Fruit fly (Drosophila melanogaster): ENCODE data around the gene wntD.
A peak's percentile ranks its signal among the peaks of the same experiment; 100 is the strongest.

wntD gene

DNA sequence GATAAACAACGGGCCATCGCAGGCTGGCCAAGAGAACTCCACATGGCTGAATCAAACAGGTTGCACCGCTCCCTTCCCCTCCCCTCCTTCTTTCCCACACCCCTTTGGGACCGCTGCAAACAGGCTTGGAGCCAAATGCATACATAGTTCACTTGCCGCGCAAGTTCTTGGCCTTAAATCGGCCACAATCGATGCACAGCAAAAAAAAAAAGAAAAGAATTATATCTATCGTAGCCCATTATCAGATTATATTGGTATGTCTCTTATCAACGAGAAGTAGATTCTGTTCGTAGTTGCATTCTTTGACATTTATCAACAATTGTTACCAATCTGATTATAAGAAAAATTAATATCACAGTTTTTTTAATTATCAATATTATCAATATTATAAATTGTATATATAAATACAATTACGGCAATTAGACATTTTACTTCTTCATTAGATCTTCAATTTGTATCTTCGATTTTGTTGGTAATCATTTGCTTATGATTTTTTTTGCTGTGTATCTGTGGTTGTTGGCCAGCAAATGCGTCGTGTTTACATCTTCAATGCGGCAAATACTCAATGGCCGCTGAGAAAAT, 12.4 kb upstream of the wntD start (continued):
- TF ChIP-seq CG2199 (GFP tag; IDR thresholded peaks at IDR 0.05) (no peak), CG16813 (GFP tag; IDR thresholded peaks at IDR 0.05; ENCODE audit: partially characterized antibody) (no peak), Lhr (GFP tag; optimal IDR thresholded peaks at IDR 0.05) (peak; percentile 31), CG1233 (GFP tag; optimal IDR thresholded peaks at IDR 0.05) (peak; percentile 28), zen2 (GFP tag; IDR thresholded peaks at IDR 0.05; ENCODE audit: partially characterized antibody) (no peak), unpg (GFP tag; optimal IDR thresholded peaks at IDR 0.05) (peak; percentile 52), run (tag; optimal IDR thresholded peaks at IDR 0.05) (no peak), CG4730 (GFP tag; IDR thresholded peaks at IDR 0.05) (no peak), CG7928 (GFP tag; optimal IDR thresholded peaks at IDR 0.05) (no peak), CrebB (tag; optimal IDR thresholded peaks at IDR 0.05) (no peak), CG34422 (GFP tag; IDR thresholded peaks at IDR 0.05) (no peak), CG11085 (GFP tag; IDR thresholded peaks at IDR 0.05) (no peak), CG18599 (GFP tag; optimal IDR thresholded peaks at IDR 0.05) (no peak), CG1024 (GFP tag; IDR thresholded peaks at IDR 0.05) (no peak), HLHmδ (GFP tag; optimal IDR thresholded peaks at IDR 0.05) (no peak), ato (GFP tag; IDR thresholded peaks at IDR 0.05; ENCODE audit: partially characterized antibody) (no peak), TFAM (GFP tag; optimal IDR thresholded peaks at IDR 0.05) (no peak), grau (tag; optimal IDR thresholded peaks at IDR 0.05) (peak; percentile 62), BEAF-32 (GFP tag; optimal IDR thresholded peaks at IDR 0.05) (no peak), ac (GFP tag; optimal IDR thresholded peaks at IDR 0.05) (no peak), ranshi (GFP tag; IDR thresholded peaks at IDR 0.05) (no peak), Ets65A (GFP tag) (no peak), Spps (tag; optimal IDR thresholded peaks at IDR 0.05) (peak; percentile 52), CG18011 (GFP tag; optimal IDR thresholded peaks at IDR 0.05) (no peak), CG13123 (GFP tag; optimal IDR thresholded peaks at IDR 0.05) (no peak), gro (GFP tag; optimal IDR thresholded peaks at IDR 0.05) (no peak), CG9215 (GFP tag; IDR thresholded peaks at IDR 0.05) (no peak), CG11456 (GFP tag; IDR thresholded peaks at IDR 0.05) (0 out of 3 replicates have a peak, but pooled peaks have one; percentile 58), CG17328 (GFP tag; IDR thresholded peaks at IDR 0.05) (no peak), ken (GFP tag; IDR thresholded peaks at IDR 0.05) (no peak), ap (GFP tag; IDR thresholded peaks at IDR 0.05) (no peak), CG18476 (GFP tag; optimal IDR thresholded peaks at IDR 0.05) (no peak), Dek (tag; optimal IDR thresholded peaks at IDR 0.05) (no peak), CkIIα-i1 (GFP tag; IDR thresholded peaks at IDR 0.05) (no peak), CG15073 (GFP tag; optimal IDR thresholded peaks at IDR 0.05) (no peak), Dip3 (GFP tag; optimal IDR thresholded peaks at IDR 0.05) (no peak), crp (GFP tag; optimal IDR thresholded peaks at IDR 0.05) (no peak), CG16779 (GFP tag; IDR thresholded peaks at IDR 0.05) (no peak), Xbp1 (GFP tag; optimal IDR thresholded peaks at IDR 0.05) (peak; percentile 45), pnt (GFP tag; optimal IDR thresholded peaks at IDR 0.05) (no peak), Doc3 (GFP tag; IDR thresholded peaks at IDR 0.05; ENCODE audit: partially characterized antibody) (no peak), gem (tag; optimal IDR thresholded peaks at IDR 0.05) (peak; percentile 82), CG11398 (GFP tag; optimal IDR thresholded peaks at IDR 0.05) (no peak), CG33213 (GFP tag; optimal IDR thresholded peaks at IDR 0.05) (no peak), CG8359 (GFP tag; optimal IDR thresholded peaks at IDR 0.05; ENCODE audit: borderline replicate concordance) (no peak), nerfin-2 (GFP tag; IDR thresholded peaks at IDR 0.05; ENCODE audit: partially characterized antibody) (no peak), Taf1 (GFP tag; IDR thresholded peaks at IDR 0.05) (no peak), CG12236 (GFP tag; optimal IDR thresholded peaks at IDR 0.05) (no peak), Drgx (GFP tag; IDR thresholded peaks at IDR 0.05) (peak; percentile 39; the same call in 1 of the 2 replicates), CG4854 (GFP tag; optimal IDR thresholded peaks at IDR 0.05) (no peak)
